Worm (Caenorhabditis elegans) whole organism, late embryonic: Measurements from ENCODE around the gene T20G5.8.

ENCODE experiments used
- C38D4.7 ChIP-seq: fragments of 200-800 bp; sonication (Bioruptor generic); optimal IDR thresholded peaks from 2 replicates; lab custom pipeline; 2018; ENCODE audit warnings: mild to moderate bottlenecking, missing genetic modification characterization, moderate library complexity, missing compliant biosample characterization
- F13H6.1 ChIP-seq: sonication (generic microtip); optimal IDR thresholded peaks from 2 replicates; lab custom pipeline; 2016; ENCODE audit warnings: missing genetic modification characterization, missing compliant biosample characterization
- K09A11.1 ChIP-seq: sonication (generic microtip); optimal IDR thresholded peaks from 2 replicates; lab custom pipeline; 2017; ENCODE audit warnings: antibody characterized with exemption, mild to moderate bottlenecking, missing genetic modification characterization, missing compliant biosample characterization; ENCODE audit not compliant: insufficient read depth
- Y22D7AL.16 ChIP-seq: sonication (generic microtip); optimal IDR thresholded peaks from 2 replicates; lab custom pipeline; 2016; ENCODE audit warnings: missing genetic modification characterization, missing compliant biosample characterization
- ahr-1 ChIP-seq: sonication (generic microtip); optimal IDR thresholded peaks from 2 replicates; lab custom pipeline; 2016; ENCODE audit warnings: missing genetic modification characterization, missing compliant biosample characterization
- ama-1 ChIP-seq: fragments of 150-350 bp; optimal IDR thresholded peaks from 2 replicates; lab custom pipeline; 2014
- ceh-14 ChIP-seq: sonication (generic microtip); optimal IDR thresholded peaks from 2 replicates; lab custom pipeline; 2016; ENCODE audit warnings: missing genotype, missing genetic modification characterization, missing compliant biosample characterization
- ceh-18 ChIP-seq: sonication (generic microtip); optimal IDR thresholded peaks from 2 replicates; lab custom pipeline; 2016; ENCODE audit warnings: missing genetic modification characterization, missing compliant biosample characterization
- ceh-19 ChIP-seq: fragments of 200-800 bp; sonication (Bioruptor generic); optimal IDR thresholded peaks from 2 replicates; lab custom pipeline; 2018; ENCODE audit warnings: mild to moderate bottlenecking, missing genetic modification characterization, missing compliant biosample characterization
- ceh-2 ChIP-seq: sonication (generic microtip); optimal IDR thresholded peaks from 2 replicates; lab custom pipeline; 2016; ENCODE audit warnings: missing genotype, missing genetic modification characterization, missing compliant biosample characterization
- ceh-22 ChIP-seq: sonication (generic microtip); optimal IDR thresholded peaks from 2 replicates; lab custom pipeline; 2017; ENCODE audit warnings: missing biosample characterization, missing genetic modification characterization
- ceh-30 ChIP-seq: fragments of 150-350 bp; optimal IDR thresholded peaks from 2 replicates; lab custom pipeline; 2014; ENCODE audit warnings: missing biosample characterization, missing genetic modification characterization
- ceh-34 ChIP-seq: sonication (generic microtip); optimal IDR thresholded peaks from 2 replicates; lab custom pipeline; 2016; ENCODE audit warnings: mild to moderate bottlenecking, missing genetic modification characterization, missing compliant biosample characterization
- ceh-48 ChIP-seq: sonication (generic microtip); optimal IDR thresholded peaks from 2 replicates; lab custom pipeline; 2016; ENCODE audit warnings: missing genetic modification characterization, inconsistent platforms, missing compliant biosample characterization
- ceh-6 ChIP-seq: fragments of 200-800 bp; sonication (Bioruptor generic); optimal IDR thresholded peaks from 2 replicates; lab custom pipeline; 2018; ENCODE audit warnings: mild to moderate bottlenecking, missing genetic modification characterization, missing compliant biosample characterization
- ceh-9 ChIP-seq: sonication (generic microtip); optimal IDR thresholded peaks from 2 replicates; lab custom pipeline; 2016; ENCODE audit warnings: mild to moderate bottlenecking, missing genetic modification characterization, inconsistent platforms, missing compliant biosample characterization
- che-1 ChIP-seq: sonication (generic microtip); optimal IDR thresholded peaks from 2 replicates; lab custom pipeline; 2016; ENCODE audit warnings: mild to moderate bottlenecking, missing genetic modification characterization, missing compliant biosample characterization
- dve-1 ChIP-seq: sonication (generic microtip); optimal IDR thresholded peaks from 2 replicates; lab custom pipeline; 2017; ENCODE audit warnings: antibody characterized with exemption, mild to moderate bottlenecking, missing genetic modification characterization, missing compliant biosample characterization
- elt-2 ChIP-seq: sonication (generic microtip); optimal IDR thresholded peaks from 2 replicates; lab custom pipeline; 2016; ENCODE audit warnings: missing genetic modification reagents, missing genetic modification characterization, missing compliant biosample characterization
- elt-4 ChIP-seq: sonication (generic microtip); optimal IDR thresholded peaks from 2 replicates; lab custom pipeline; 2016; ENCODE audit warnings: missing genetic modification characterization, missing compliant biosample characterization
- ets-4 ChIP-seq: sonication (generic microtip); optimal IDR thresholded peaks from 2 replicates; lab custom pipeline; 2016; ENCODE audit warnings: missing genetic modification characterization, missing compliant biosample characterization
- eyg-1 ChIP-seq: sonication (generic microtip); optimal IDR thresholded peaks from 2 replicates; lab custom pipeline; 2016; ENCODE audit warnings: missing genotype, missing genetic modification characterization, missing compliant biosample characterization
- fax-1 ChIP-seq: sonication (generic microtip); optimal IDR thresholded peaks from 2 replicates; lab custom pipeline; 2016; ENCODE audit warnings: missing genotype, missing genetic modification characterization, missing compliant biosample characterization
- fkh-10 ChIP-seq: fragments of 150-350 bp; optimal IDR thresholded peaks from 2 replicates; lab custom pipeline; 2014; ENCODE audit warnings: missing biosample characterization, missing genetic modification reagents, missing genetic modification characterization
- hlh-13 ChIP-seq: fragments of 200-800 bp; sonication (Bioruptor generic); optimal IDR thresholded peaks from 2 replicates; lab custom pipeline; 2018; ENCODE audit warnings: mild to moderate bottlenecking, missing genetic modification characterization, missing compliant biosample characterization
- hlh-30 ChIP-seq: sonication (generic microtip); optimal IDR thresholded peaks from 2 replicates; lab custom pipeline; 2017; ENCODE audit warnings: antibody characterized with exemption, missing genetic modification characterization, missing compliant biosample characterization; ENCODE audit not compliant: insufficient read depth
- hlh-6 ChIP-seq: sonication (generic microtip); optimal IDR thresholded peaks from 2 replicates; lab custom pipeline; 2016; ENCODE audit warnings: missing genotype, missing genetic modification characterization, missing compliant biosample characterization
- hlh-8 ChIP-seq: sonication (generic microtip); optimal IDR thresholded peaks from 2 replicates; lab custom pipeline; 2016; ENCODE audit warnings: missing genotype, missing genetic modification characterization, missing compliant biosample characterization
- lin-11 ChIP-seq: fragments of 200-800 bp; sonication (Bioruptor generic); optimal IDR thresholded peaks from 2 replicates; lab custom pipeline; 2018; ENCODE audit warnings: mild to moderate bottlenecking, missing genetic modification characterization, missing compliant biosample characterization
- madf-2 ChIP-seq: sonication (generic microtip); optimal IDR thresholded peaks from 2 replicates; lab custom pipeline; 2017; ENCODE audit warnings: missing genetic modification characterization, missing compliant biosample characterization
- nfya-1 ChIP-seq: sonication (generic microtip); optimal IDR thresholded peaks from 2 replicates; lab custom pipeline; 2017; ENCODE audit warnings: missing genetic modification characterization, mild to moderate bottlenecking, missing compliant biosample characterization, antibody characterized with exemption, moderate library complexity
- nhr-11 ChIP-seq: fragments of 150-350 bp; optimal IDR thresholded peaks from 2 replicates; lab custom pipeline; 2014; ENCODE audit warnings: missing biosample characterization, missing genetic modification characterization
- nhr-232 ChIP-seq: sonication (generic microtip); optimal IDR thresholded peaks from 2 replicates; lab custom pipeline; 2016; ENCODE audit warnings: missing genetic modification characterization, missing compliant biosample characterization
- odd-2 ChIP-seq: sonication (generic microtip); optimal IDR thresholded peaks from 2 replicates; lab custom pipeline; 2017; ENCODE audit warnings: antibody characterized with exemption, mild to moderate bottlenecking, missing genetic modification characterization, missing compliant biosample characterization
- pag-3 ChIP-seq: sonication (generic microtip); optimal IDR thresholded peaks from 2 replicates; lab custom pipeline; 2016; ENCODE audit warnings: missing compliant biosample characterization, missing genetic modification characterization, borderline replicate concordance
- pat-9 ChIP-seq: fragments of 200-800 bp; sonication (Bioruptor generic); optimal IDR thresholded peaks from 2 replicates; lab custom pipeline; 2018; ENCODE audit warnings: mild to moderate bottlenecking, missing genetic modification characterization, moderate library complexity, missing compliant biosample characterization
- pha-2 ChIP-seq: sonication (generic microtip); optimal IDR thresholded peaks from 2 replicates; lab custom pipeline; 2017; ENCODE audit warnings: mild to moderate bottlenecking, missing genetic modification characterization, missing compliant biosample characterization
- pha-4 ChIP-seq: fragments of 150-350 bp; optimal IDR thresholded peaks from 2 replicates; lab custom pipeline; 2018; ENCODE audit warnings: missing biosample characterization, missing genetic modification reagents, missing genetic modification characterization
- ref-2 ChIP-seq: sonication (generic microtip); optimal IDR thresholded peaks from 2 replicates; lab custom pipeline; 2016; ENCODE audit warnings: missing genetic modification characterization, missing compliant biosample characterization
- sox-2 ChIP-seq: fragments of 200-800 bp; sonication (Bioruptor generic); IDR thresholded peaks from 2 replicates; pipeline ENCODE4 v1.3.6; 2022; ENCODE audit warnings: missing genetic modification reagents, missing genetic modification characterization, missing compliant biosample characterization
- tbx-2 ChIP-seq: sonication (generic microtip); optimal IDR thresholded peaks from 2 replicates; lab custom pipeline; 2016; ENCODE audit warnings: missing genetic modification characterization, missing compliant biosample characterization
- tbx-7 ChIP-seq: sonication (generic microtip); optimal IDR thresholded peaks from 2 replicates; lab custom pipeline; 2016; ENCODE audit warnings: missing genotype, missing genetic modification characterization, missing compliant biosample characterization
- ttx-3 ChIP-seq: sonication (generic microtip); optimal IDR thresholded peaks from 2 replicates; lab custom pipeline; 2016; ENCODE audit warnings: missing genetic modification reagents, missing genetic modification characterization, missing compliant biosample characterization
- unc-3 ChIP-seq, 2 experiments: fragments of 200-800 bp in 1 of 2; sonication (Bioruptor generic) in 1 of 2; sonication (generic microtip) in 1 of 2; conservative IDR thresholded peaks in 1 of 2; optimal IDR thresholded peaks in 1 of 2; 2 replicates each; pipeline versions ENCODE4 v1.3.6 to Lab custom; 2016 to 2022; ENCODE audit warnings: missing compliant biosample characterization in 2 of 2, missing genetic modification characterization in 2 of 2, missing genetic modification reagents in 1 of 2
- unc-42 ChIP-seq: sonication (generic microtip); optimal IDR thresholded peaks from 2 replicates; lab custom pipeline; 2016; ENCODE audit warnings: missing genotype, missing genetic modification characterization, missing compliant biosample characterization
- zip-5 ChIP-seq: sonication (generic microtip); optimal IDR thresholded peaks from 2 replicates; lab custom pipeline; 2016; ENCODE audit warnings: missing genetic modification characterization, missing compliant biosample characterization
- ztf-16 ChIP-seq: sonication (generic microtip); optimal IDR thresholded peaks from 2 replicates; lab custom pipeline; 2017; ENCODE audit warnings: missing genetic modification characterization, missing compliant biosample characterization

The T20G5.8 gene

DNA sequence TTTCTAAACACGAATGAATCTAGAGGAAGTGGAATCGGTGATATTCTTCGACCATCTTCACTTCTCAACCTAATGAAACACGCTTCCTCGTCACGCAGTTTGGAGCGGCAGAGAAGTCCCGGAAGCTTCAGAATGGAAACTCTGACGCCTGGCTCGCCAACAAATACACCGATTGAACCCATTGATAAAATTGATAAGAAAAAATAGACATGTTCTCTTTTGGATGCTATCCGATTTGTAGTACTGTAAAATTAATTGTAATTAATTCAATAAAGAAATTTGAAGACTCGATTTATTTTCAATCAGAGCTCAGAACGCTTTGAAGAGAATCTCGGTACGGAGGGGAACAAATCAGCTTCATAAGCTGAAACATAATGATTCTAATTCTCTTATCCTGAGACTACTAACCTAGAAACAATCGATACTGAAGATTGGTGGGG, 15.4 kb downstream of the T20G5.8 start:
- TF ChIP-seq odd-2 (tag; lab: Kevin White, UChicago): no peak
- TF ChIP-seq ama-1 (lab: Kevin White, UChicago): peak; percentile 2

DNA sequence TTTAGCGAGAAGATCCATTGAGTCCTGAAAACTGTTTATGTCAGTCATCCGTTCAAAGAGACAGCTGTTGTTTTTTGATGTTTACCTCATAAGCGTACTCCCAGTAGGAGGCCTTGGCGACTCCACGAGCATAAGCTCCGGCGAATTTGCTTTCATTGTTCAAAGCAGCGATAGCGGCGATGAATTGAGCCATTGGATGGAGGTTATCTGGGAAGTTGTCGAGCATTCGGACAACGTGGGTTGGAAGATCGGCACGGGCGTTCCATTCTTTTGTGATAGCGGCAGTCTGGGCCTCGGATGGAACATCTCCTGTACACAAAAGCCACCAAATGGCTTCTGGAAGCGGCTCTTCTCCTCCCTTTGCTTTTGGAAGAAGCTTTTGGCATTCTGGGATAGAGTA, 16.7 kb downstream of the T20G5.8 start:
- TF ChIP-seq tbx-7 (no peak), madf-2 (tag; lab: Kevin White, UChicago) (no peak), ceh-19 (GFP tag; lab: Kevin White, UChicago) (no peak), pha-2 (tag; lab: Kevin White, UChicago) (no peak), pha-4 (no peak), ttx-3 (no peak), eyg-1 (tag; lab: Kevin White, UChicago) (no peak), ceh-34 (tag; lab: Kevin White, UChicago) (no peak), hlh-13 (GFP tag; lab: Kevin White, UChicago) (no peak)

DNA sequence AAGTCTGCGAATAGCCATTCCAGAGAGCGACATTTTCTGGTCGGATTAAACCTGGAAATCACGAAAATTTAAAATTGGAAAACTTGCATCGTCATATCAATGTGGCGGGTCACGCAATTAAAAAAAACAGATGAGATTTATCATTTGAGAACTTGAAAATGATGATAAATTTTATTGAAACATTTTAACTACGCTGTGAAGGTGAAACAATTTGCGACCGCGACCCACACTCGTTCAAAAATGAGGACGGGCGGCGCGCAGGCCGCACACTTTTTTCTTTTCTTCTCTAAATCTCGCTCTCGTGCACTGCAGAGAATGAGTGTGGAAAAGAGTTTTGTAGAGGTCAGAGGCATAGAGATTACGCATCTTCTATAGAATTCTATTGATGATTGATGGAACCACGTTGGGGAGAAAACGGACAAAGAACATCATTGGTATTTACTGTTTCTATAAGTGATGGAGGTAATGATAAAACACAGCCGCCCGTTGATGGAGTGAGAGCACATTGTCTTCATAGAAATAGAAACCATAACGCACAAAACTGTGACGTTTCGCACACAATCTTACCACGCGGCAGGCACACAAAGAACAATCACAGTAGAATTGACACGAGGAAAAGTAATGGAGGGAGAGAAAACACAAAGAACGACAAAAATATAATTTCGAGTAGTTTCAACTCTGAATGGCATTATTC, 17.6 kb downstream of the T20G5.8 start, which contains the start of gene cts-1:
Gene cts-1, minus strand, starts transcription at position 51 of the 694 bp plus-strand sequence.
- TF ChIP-seq Y22D7AL.16 (tag; lab: Kevin White, UChicago) (no peak), nhr-232 (no peak), C38D4.7 (GFP tag; lab: Kevin White, UChicago) (no peak), fax-1 (tag; lab: Kevin White, UChicago) (no peak), tbx-2 (tag; lab: Kevin White, UChicago) (peak; percentile 74), nhr-11 (tag; lab: Kevin White, UChicago) (no peak), ceh-48 (no peak), fkh-10 (GFP tag; lab: Kevin White, UChicago) (no peak), unc-42 (tag; lab: Kevin White, UChicago) (no peak), hlh-30 (tag; lab: Kevin White, UChicago) (peak; percentile 3), nfya-1 (tag; lab: Kevin White, UChicago) (peak; percentile 60), ceh-34 (tag; lab: Kevin White, UChicago) (no peak), pag-3 (tag; lab: Kevin White, UChicago) (no peak), hlh-6 (tag; lab: Kevin White, UChicago) (no peak), ets-4 (tag; lab: Kevin White, UChicago) (no peak), dve-1 (tag; lab: Kevin White, UChicago) (peak; percentile 48), K09A11.1 (tag; lab: Kevin White, UChicago) (no peak), ref-2 (tag; lab: Kevin White, UChicago) (no peak), zip-5 (tag; lab: Kevin White, UChicago) (no peak), ceh-18 (tag; lab: Kevin White, UChicago) (peak; percentile 72), ceh-22 (tag; lab: Kevin White, UChicago) (no peak), ceh-9 (no peak), eyg-1 (tag; lab: Kevin White, UChicago) (no peak), sox-2 (GFP tag; lab: Robert Waterston, UW) (no peak), pha-2 (tag; lab: Kevin White, UChicago) (no peak), ceh-30 (tag; lab: Kevin White, UChicago) (no peak), ceh-6 (GFP tag; lab: Kevin White, UChicago) (no peak), ttx-3 (no peak), tbx-7 (no peak), lin-11 (tag; lab: Kevin White, UChicago) (no peak), elt-4 (tag; lab: Kevin White, UChicago) (no peak), hlh-8 (tag; lab: Kevin White, UChicago) (no peak), elt-2 (tag; lab: Kevin White, UChicago) (peak; percentile 49), che-1 (tag; lab: Kevin White, UChicago) (no peak), ama-1 (lab: Kevin White, UChicago) (no peak), ahr-1 (tag; lab: Kevin White, UChicago) (no peak), F13H6.1 (tag; lab: Kevin White, UChicago) (peak; percentile 21), ceh-14 (tag; lab: Kevin White, UChicago) (no peak), unc-3 (GFP tag; conservative IDR thresholded peaks at IDR 0.05; lab: Robert Waterston, UW) (no peak), unc-3 (tag; optimal IDR thresholded peaks at IDR 0.05; lab: Kevin White, UChicago) (no peak), ceh-2 (tag; lab: Kevin White, UChicago) (no peak), ztf-16 (tag; lab: Kevin White, UChicago) (no peak), pat-9 (tag; lab: Kevin White, UChicago) (no peak)
